Worm (Caenorhabditis elegans) whole organism, early embryonic: ENCODE results near the gene ceh-22.

Experiments
- B0310.2 ChIP-seq: sonication (generic microtip); optimal IDR thresholded peaks from 2 replicates; lab custom pipeline; 2016; ENCODE audit warnings: mild to moderate bottlenecking, missing genetic modification characterization, missing compliant biosample characterization
- F13C5.2 ChIP-seq: sonication (generic microtip); optimal IDR thresholded peaks from 2 replicates; lab custom pipeline; 2017; ENCODE audit warnings: mild to moderate bottlenecking, missing genetic modification characterization, inconsistent platforms, missing compliant biosample characterization
- aly-1 ChIP-seq: sonication (generic microtip); optimal IDR thresholded peaks from 2 replicates; lab custom pipeline; 2016; ENCODE audit warnings: missing genetic modification characterization, missing compliant biosample characterization
- ama-1 ChIP-seq: fragments of 150-350 bp; optimal IDR thresholded peaks from 2 replicates; lab custom pipeline; 2014
- ceh-13 ChIP-seq: fragments of 200-800 bp; sonication (Bioruptor generic); optimal IDR thresholded peaks from 2 replicates; lab custom pipeline; 2018; ENCODE audit warnings: mild to moderate bottlenecking, missing genetic modification characterization, missing compliant biosample characterization
- ceh-36 ChIP-seq: sonication (generic microtip); optimal IDR thresholded peaks from 2 replicates; lab custom pipeline; 2016; ENCODE audit warnings: missing genetic modification characterization, inconsistent platforms, missing compliant biosample characterization
- ets-7 ChIP-seq: sonication (generic microtip); optimal IDR thresholded peaks from 2 replicates; lab custom pipeline; 2016; ENCODE audit warnings: missing genotype, missing genetic modification characterization, missing compliant biosample characterization
- flt-1 ChIP-seq: fragments of 200-800 bp; sonication (Bioruptor generic); IDR thresholded peaks from 2 replicates; pipeline ENCODE4 v1.3.6; 2022; ENCODE audit warnings: missing genetic modification characterization, missing compliant biosample characterization
- hmbx-1 ChIP-seq: sonication (generic microtip); optimal IDR thresholded peaks from 2 replicates; lab custom pipeline; 2016; ENCODE audit warnings: mild to moderate bottlenecking, missing genetic modification characterization, missing compliant biosample characterization
- hmg-4 ChIP-seq: fragments of 200-800 bp; sonication (Bioruptor generic); optimal IDR thresholded peaks from 2 replicates; lab custom pipeline; 2018; ENCODE audit warnings: mild to moderate bottlenecking, missing genetic modification characterization, missing compliant biosample characterization
- hnd-1 ChIP-seq: sonication (generic microtip); optimal IDR thresholded peaks from 2 replicates; lab custom pipeline; 2016; ENCODE audit warnings: missing genetic modification characterization, missing compliant biosample characterization
- pes-1 ChIP-seq: fragments of 200-800 bp; sonication (Bioruptor generic); IDR thresholded peaks from 2 replicates; pipeline ENCODE4 v1.3.6; 2022; ENCODE audit warnings: missing genetic modification reagents, missing genetic modification characterization, missing compliant biosample characterization
- scrt-1 ChIP-seq: fragments of 200-800 bp; sonication (Bioruptor generic); IDR thresholded peaks from 2 replicates; pipeline ENCODE4 v1.3.6; 2022; ENCODE audit warnings: missing genetic modification characterization, missing compliant biosample characterization
- sea-1 ChIP-seq: fragments of 200-800 bp; sonication (Bioruptor generic); conservative IDR thresholded peaks from 2 replicates; pipeline ENCODE4 v1.3.6; 2022; ENCODE audit warnings: missing genetic modification characterization, missing compliant biosample characterization
- tbx-11 ChIP-seq: fragments of 200-800 bp; sonication (Bioruptor generic); IDR thresholded peaks from 2 replicates; pipeline ENCODE4 v1.3.6; 2022; ENCODE audit warnings: missing genetic modification characterization, missing compliant biosample characterization
- tbx-37 ChIP-seq: fragments of 200-800 bp; sonication (Bioruptor generic); conservative IDR thresholded peaks from 2 replicates; pipeline ENCODE4 v1.3.6; 2022; ENCODE audit warnings: missing genetic modification reagents, missing genetic modification characterization, missing compliant biosample characterization
- tra-4 ChIP-seq: sonication (generic microtip); optimal IDR thresholded peaks from 2 replicates; lab custom pipeline; 2017; ENCODE audit warnings: missing genetic modification characterization, missing compliant biosample characterization

Gene ceh-22

ce11 chrV:10702249-10702648, 30.5 kb downstream of the ceh-22 start, which contains the start of gene pph-1:
Gene pph-1, plus strand, starts transcription at chrV:10702549.
- TF ChIP-seq B0310.2 (tag; lab: Kevin White, UChicago) (no peak), ets-7 (tag; lab: Kevin White, UChicago) (no peak), ceh-13 (GFP tag; lab: Kevin White, UChicago) (no peak), flt-1 (no peak), hmg-4 (GFP tag; lab: Kevin White, UChicago) (no peak), hnd-1 (tag; lab: Kevin White, UChicago) (no peak), scrt-1 (GFP tag; lab: Robert Waterston, UW) (no peak), tbx-37 (GFP tag; lab: Robert Waterston, UW) (no peak), sea-1 (no peak), aly-1 (tag; lab: Kevin White, UChicago) (no peak), tra-4 (no peak), tbx-11 (no peak)

- TF ChIP-seq ets-7 (tag; lab: Kevin White, UChicago) (no peak), F13C5.2 (no peak), aly-1 (tag; lab: Kevin White, UChicago) (no peak), pes-1 (GFP tag; lab: Robert Waterston, UW) (no peak), scrt-1 (GFP tag; lab: Robert Waterston, UW) (no peak), B0310.2 (tag; lab: Kevin White, UChicago) (no peak), ama-1 (lab: Kevin White, UChicago) (no peak), sea-1 (no peak), tbx-11 (no peak), hnd-1 (tag; lab: Kevin White, UChicago) (no peak), tbx-37 (GFP tag; lab: Robert Waterston, UW) (no peak), flt-1 (no peak), tra-4 (no peak), ceh-36 (no peak), hmg-4 (GFP tag; lab: Kevin White, UChicago) (no peak), ceh-13 (GFP tag; lab: Kevin White, UChicago) (no peak), hmbx-1 (tag; lab: Kevin White, UChicago) (no peak)
These were observed 31.2 kb downstream of the ceh-22 start for ce11 chrV:10702910-10703309.

- TF ChIP-seq tra-4 (no peak), ama-1 (lab: Kevin White, UChicago) (no peak), tbx-37 (GFP tag; lab: Robert Waterston, UW) (no peak), pes-1 (GFP tag; lab: Robert Waterston, UW) (no peak), ceh-13 (GFP tag; lab: Kevin White, UChicago) (no peak)
These were observed 36.6 kb downstream of the ceh-22 start for ce11 chrV:10708346-10708745.

- no peak for TF ChIP-seq hnd-1 (tag; lab: Kevin White, UChicago)
- TF ChIP-seq tbx-11, result no peak
- TF ChIP-seq B0310.2 (tag; lab: Kevin White, UChicago), result no peak
- TF ChIP-seq ceh-36, result no peak
- no peak for TF ChIP-seq F13C5.2
- TF ChIP-seq ets-7 (tag; lab: Kevin White, UChicago), result no peak
These were observed 37.7 kb downstream of the ceh-22 start for ce11 chrV:10709385-10709784.

- TF ChIP-seq hmbx-1 (tag; lab: Kevin White, UChicago), result no peak
- TF ChIP-seq hmg-4 (GFP tag; lab: Kevin White, UChicago), result no peak
- TF ChIP-seq ets-7 (tag; lab: Kevin White, UChicago), result no peak
- TF ChIP-seq tra-4, result no peak
- no peak for TF ChIP-seq hnd-1 (tag; lab: Kevin White, UChicago)
- TF ChIP-seq flt-1, result no peak
- TF ChIP-seq tbx-11, result no peak
These were observed 39.3 kb downstream of the ceh-22 start for ce11 chrV:10711004-10711403.

- TF ChIP-seq hmg-4 (GFP tag; lab: Kevin White, UChicago) (no peak), ama-1 (lab: Kevin White, UChicago) (peak; percentile 53), ceh-36 (no peak), ceh-13 (GFP tag; lab: Kevin White, UChicago) (no peak)
These were observed 40.3 kb downstream of the ceh-22 start for ce11 chrV:10711829-10712607.

- no peak for TF ChIP-seq hnd-1 (tag; lab: Kevin White, UChicago)
- TF ChIP-seq pes-1 (GFP tag; lab: Robert Waterston, UW), result 0 out of 2 replicates have a peak, but pooled peaks have one; percentile 23
These were observed 40.8 kb downstream of the ceh-22 start for ce11 chrV:10712608-10712900.

- TF ChIP-seq F13C5.2 (no peak), hmg-4 (GFP tag; lab: Kevin White, UChicago) (no peak), sea-1 (no peak), pes-1 (GFP tag; lab: Robert Waterston, UW) (no peak), tbx-11 (no peak), ceh-36 (no peak), aly-1 (tag; lab: Kevin White, UChicago) (no peak), ets-7 (tag; lab: Kevin White, UChicago) (no peak), hmbx-1 (tag; lab: Kevin White, UChicago) (no peak), tra-4 (no peak), ama-1 (lab: Kevin White, UChicago) (no peak), flt-1 (no peak), ceh-13 (GFP tag; lab: Kevin White, UChicago) (no peak), tbx-37 (GFP tag; lab: Robert Waterston, UW) (no peak), scrt-1 (GFP tag; lab: Robert Waterston, UW) (no peak), hnd-1 (tag; lab: Kevin White, UChicago) (no peak), B0310.2 (tag; lab: Kevin White, UChicago) (no peak)
These were observed 42.1 kb downstream of the ceh-22 start for ce11 chrV:10713704-10714239.
